Worm (Caenorhabditis elegans): Measurements from ENCODE around the gene arp-1.

Gene arp-1

ce11 chrII:15165681-15166235 is 45.7 kb downstream of the arp-1 start, which contains the start of gene gst-27 (continued):
- TF ChIP-seq K09A11.1 (tag; optimal IDR thresholded peaks at IDR 0.05; ENCODE audit: insufficient read depth) (peak; percentile 61), ref-2 (tag; optimal IDR thresholded peaks at IDR 0.05) (peak; percentile 81), odd-2 (tag; optimal IDR thresholded peaks at IDR 0.05) (peak; percentile 50), ceh-6 (GFP tag; optimal IDR thresholded peaks at IDR 0.05) (peak; percentile 85), ceh-48 (tag; optimal IDR thresholded peaks at IDR 0.05) (peak; percentile 71), zip-5 (tag; optimal IDR thresholded peaks at IDR 0.05) (peak; percentile 53), sdc-2 (tag; optimal IDR thresholded peaks at IDR 0.05) (peak; percentile 74), pha-2 (tag; optimal IDR thresholded peaks at IDR 0.05) (peak; percentile 54), ceh-14 (tag; optimal IDR thresholded peaks at IDR 0.05) (peak; percentile 59), C08G9.2 (tag; optimal IDR thresholded peaks at IDR 0.05) (peak; percentile 75), ceh-22 (tag; optimal IDR thresholded peaks at IDR 0.05) (peak; percentile 23), Y22D7AL.16 (tag; optimal IDR thresholded peaks at IDR 0.05) (peak; percentile 74), ttx-3 (tag; optimal IDR thresholded peaks at IDR 0.05) (peak; percentile 74), sox-2 (GFP tag; IDR thresholded peaks at IDR 0.05) (peak; percentile 74), ceh-34 (tag; optimal IDR thresholded peaks at IDR 0.05) (peak; percentile 81), ceh-30 (tag; optimal IDR thresholded peaks at IDR 0.05) (peak; percentile 48), hlh-8 (tag; optimal IDR thresholded peaks at IDR 0.05) (peak; percentile 68), hlh-13 (GFP tag; optimal IDR thresholded peaks at IDR 0.05) (peak; percentile 69), rnt-1 (tag; optimal IDR thresholded peaks at IDR 0.05) (peak; percentile 82), dve-1 (tag; optimal IDR thresholded peaks at IDR 0.05) (peak; percentile 86), pros-1 (tag; optimal IDR thresholded peaks at IDR 0.05) (peak; percentile 57), tbx-7 (tag; optimal IDR thresholded peaks at IDR 0.05) (peak; percentile 49), eyg-1 (tag; optimal IDR thresholded peaks at IDR 0.05) (peak; percentile 2), nhr-11 (tag; optimal IDR thresholded peaks at IDR 0.05) (no peak), pha-4 (tag; optimal IDR thresholded peaks at IDR 0.05) (no peak), fkh-10 (GFP tag; optimal IDR thresholded peaks at IDR 0.05) (peak; percentile 49), sox-4 (tag; optimal IDR thresholded peaks at IDR 0.05) (peak; percentile 87), gmeb-2 (tag; optimal IDR thresholded peaks at IDR 0.05) (peak; percentile 76), pat-9 (tag; optimal IDR thresholded peaks at IDR 0.05) (peak; percentile 81), pag-3 (tag; optimal IDR thresholded peaks at IDR 0.05; ENCODE audit: borderline replicate concordance) (peak; percentile 34), dmd-4 (tag; optimal IDR thresholded peaks at IDR 0.05; ENCODE audit: borderline replicate concordance) (peak; percentile 53), lim-6 (tag; optimal IDR thresholded peaks at IDR 0.05) (peak; percentile 47), madf-2 (tag; optimal IDR thresholded peaks at IDR 0.05) (peak; percentile 72), ceh-2 (tag; optimal IDR thresholded peaks at IDR 0.05) (peak; percentile 48), ceh-24 (tag; optimal IDR thresholded peaks at IDR 0.05) (peak; percentile 55), ama-1 (optimal IDR thresholded peaks at IDR 0.05) (no peak)

DNA sequence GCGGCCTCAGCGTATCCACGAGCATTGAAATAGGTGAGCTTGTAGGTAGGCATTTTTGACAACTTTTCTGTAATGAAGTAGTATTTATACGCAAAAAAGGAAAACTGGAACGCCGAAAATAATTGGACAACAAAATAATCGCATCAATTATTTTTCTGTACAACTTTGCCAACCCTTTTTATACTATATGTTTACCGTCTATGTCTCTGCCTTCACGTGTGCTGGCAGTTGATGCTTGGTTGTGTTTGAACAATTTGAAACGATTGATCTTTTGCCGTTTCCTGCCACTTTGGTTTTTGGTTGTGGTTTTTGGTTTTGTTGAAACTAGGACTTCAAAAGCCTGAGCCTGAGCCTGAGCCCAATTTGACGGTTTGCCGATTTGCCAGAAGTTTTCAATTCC is 47.2 kb downstream of the arp-1 start, which contains the start of gene gst-28:
Gene gst-28 (minus strand): TSS at position 238 of the 400 bp plus-strand sequence.
- no peak for TF ChIP-seq pha-2 (tag; optimal IDR thresholded peaks at IDR 0.05)
- no peak for TF ChIP-seq unc-42 (tag; optimal IDR thresholded peaks at IDR 0.05)
- TF ChIP-seq C08G9.2 (tag; optimal IDR thresholded peaks at IDR 0.05): no peak
- no peak for TF ChIP-seq ceh-14 (tag; optimal IDR thresholded peaks at IDR 0.05)
- TF ChIP-seq ama-1 (optimal IDR thresholded peaks at IDR 0.05): no peak
- no peak for TF ChIP-seq pat-9 (tag; optimal IDR thresholded peaks at IDR 0.05)
- no peak for TF ChIP-seq F13H6.1 (tag; optimal IDR thresholded peaks at IDR 0.05)
- no peak for TF ChIP-seq npax-4 (tag; optimal IDR thresholded peaks at IDR 0.05)
- no peak for TF ChIP-seq T23F11.4 (GFP tag; optimal IDR thresholded peaks at IDR 0.05)
- no peak for TF ChIP-seq unc-3 (GFP tag; conservative IDR thresholded peaks at IDR 0.05)
- TF ChIP-seq unc-3 (tag; optimal IDR thresholded peaks at IDR 0.05): no peak
- TF ChIP-seq ceh-30 (tag; optimal IDR thresholded peaks at IDR 0.05): no peak
- no peak for TF ChIP-seq pha-4 (tag; optimal IDR thresholded peaks at IDR 0.05)
- no peak for TF ChIP-seq mec-3 (tag; optimal IDR thresholded peaks at IDR 0.05; ENCODE audit: borderline replicate concordance)
- TF ChIP-seq fkh-6 (tag; optimal IDR thresholded peaks at IDR 0.05): no peak
- no peak for TF ChIP-seq unc-86 (tag; optimal IDR thresholded peaks at IDR 0.05)
- TF ChIP-seq ceh-22 (tag; optimal IDR thresholded peaks at IDR 0.05): no peak
